Fruit fly (Drosophila melanogaster) whole organism, embryonic: ENCODE data around the gene Cpsf100.
A peak's percentile ranks its signal among the peaks of the same experiment; 100 is the strongest.

ENCODE experiments used
- Awh ChIP-seq: fragments of 200-800 bp; sonication (Bioruptor generic); IDR thresholded peaks from 2 replicates; pipeline ENCODE4, ENCODE4 v1.3.6; 2022; ENCODE audit warnings: missing biosample characterization, missing genetic modification characterization
- B-H1 ChIP-seq: fragments of 200-800 bp; sonication (Bioruptor generic); IDR thresholded peaks from 3 replicates; pipeline ENCODE4 v1.3.6; 2022; ENCODE audit warnings: missing biosample characterization, missing genetic modification characterization
- CG11398 ChIP-seq: fragments of 200-800 bp; sonication (Bioruptor generic); optimal IDR thresholded peaks from 2 replicates; lab custom pipeline; 2016; ENCODE audit warnings: missing biosample characterization, missing genetic modification characterization
- CG12769 ChIP-seq: fragments of 200-800 bp; sonication (Bioruptor generic); optimal IDR thresholded peaks from 2 replicates; lab custom pipeline; 2019; ENCODE audit warnings: missing biosample characterization, mild to moderate bottlenecking, missing genetic modification characterization, moderate library complexity
- CG14710 ChIP-seq: fragments of 200-800 bp; sonication (Bioruptor generic); optimal IDR thresholded peaks from 3 replicates; lab custom pipeline; 2019; ENCODE audit warnings: missing biosample characterization, mild to moderate bottlenecking, missing genetic modification characterization, moderate library complexity
- CG17361 ChIP-seq: fragments of 200-800 bp; sonication (Bioruptor generic); IDR thresholded peaks from 3 replicates; pipeline ENCODE4 v1.3.6; 2022; ENCODE audit warnings: missing biosample characterization, missing genetic modification characterization
- CG17385 ChIP-seq: fragments of 200-800 bp; sonication (Bioruptor generic); optimal IDR thresholded peaks from 3 replicates; lab custom pipeline; 2018; ENCODE audit warnings: missing biosample characterization, mild to moderate bottlenecking, missing genetic modification characterization
- CG17568 ChIP-seq: fragments of 200-800 bp; sonication (Bioruptor generic); optimal IDR thresholded peaks from 2 replicates; lab custom pipeline; 2018; ENCODE audit warnings: missing biosample characterization, mild to moderate bottlenecking, missing genetic modification characterization, moderate library complexity
- CG18619 ChIP-seq: fragments of 200-800 bp; sonication (Bioruptor generic); optimal IDR thresholded peaks from 3 replicates; lab custom pipeline; 2017; ENCODE audit warnings: missing biosample characterization, mild to moderate bottlenecking, missing genetic modification characterization
- CG2889 ChIP-seq: fragments of 200-800 bp; sonication (Bioruptor generic); IDR thresholded peaks from 3 replicates; pipeline ENCODE4 v1.3.6; 2022; ENCODE audit warnings: missing biosample characterization, missing genetic modification characterization
- CG30403 ChIP-seq: fragments of 200-800 bp; sonication (Bioruptor generic); optimal IDR thresholded peaks from 3 replicates; lab custom pipeline; 2016; ENCODE audit warnings: missing biosample characterization, missing genetic modification characterization
- CG34224 ChIP-seq: fragments of 200-800 bp; sonication (Bioruptor generic); IDR thresholded peaks from 3 replicates; pipeline ENCODE4 v1.3.6; 2022; ENCODE audit warnings: missing biosample characterization, missing genetic modification characterization; ENCODE audit not compliant: partially characterized antibody
- CG34422 ChIP-seq: fragments of 200-800 bp; sonication (Bioruptor generic); IDR thresholded peaks from 3 replicates; pipeline ENCODE4 v1.3.6; 2022; ENCODE audit warnings: missing biosample characterization, missing genetic modification characterization
- CG6689 ChIP-seq: fragments of 200-800 bp; sonication (Bioruptor generic); IDR thresholded peaks from 2 replicates; pipeline ENCODE4 v1.3.6; 2022; ENCODE audit warnings: missing biosample characterization, missing genetic modification characterization
- CG7271 ChIP-seq: fragments of 200-800 bp; sonication (Bioruptor generic); optimal IDR thresholded peaks from 2 replicates; lab custom pipeline; 2018; ENCODE audit warnings: missing biosample characterization, mild to moderate bottlenecking, missing genetic modification characterization, moderate library complexity
- CG7357 ChIP-seq: fragments of 200-800 bp; sonication (Bioruptor generic); IDR thresholded peaks from 3 replicates; pipeline ENCODE4 v1.3.6; 2022; ENCODE audit warnings: missing biosample characterization, missing genetic modification characterization
- CG7839 ChIP-seq: fragments of 200-800 bp; sonication (Bioruptor generic); optimal IDR thresholded peaks from 3 replicates; lab custom pipeline; 2018; ENCODE audit warnings: missing biosample characterization, mild to moderate bottlenecking, missing genetic modification characterization, moderate library complexity
- CG8281 ChIP-seq: fragments of 200-800 bp; sonication (Bioruptor generic); optimal IDR thresholded peaks from 2 replicates; lab custom pipeline; 2018; ENCODE audit warnings: missing biosample characterization, mild to moderate bottlenecking, missing genetic modification characterization, moderate library complexity
- CG8924 ChIP-seq: fragments of 200-800 bp; optimal IDR thresholded peaks from 3 replicates; lab custom pipeline; 2019; ENCODE audit warnings: missing biosample characterization, mild to moderate bottlenecking, missing genetic modification characterization, moderate library complexity
- CG9437 ChIP-seq: fragments of 200-800 bp; sonication (Bioruptor generic); optimal IDR thresholded peaks from 2 replicates; lab custom pipeline; 2018; ENCODE audit warnings: missing biosample characterization, mild to moderate bottlenecking, missing genetic modification characterization
- CG9817 ChIP-seq: fragments of 200-800 bp; sonication (Bioruptor generic); optimal IDR thresholded peaks from 2 replicates; lab custom pipeline; 2018; ENCODE audit warnings: missing biosample characterization, mild to moderate bottlenecking, missing genetic modification characterization, moderate library complexity
- E2f2 ChIP-seq: fragments of 200-800 bp; sonication (Bioruptor generic); IDR thresholded peaks from 2 replicates; pipeline ENCODE4 v1.3.6; 2022; ENCODE audit warnings: missing biosample characterization, missing genetic modification characterization
- Lim3 ChIP-seq: fragments of 200-800 bp; sonication (Bioruptor generic); IDR thresholded peaks from 2 replicates; pipeline ENCODE4 v1.3.6; 2022; ENCODE audit warnings: missing biosample characterization, missing genetic modification characterization
- MESR4 ChIP-seq: fragments of 200-800 bp; sonication (Bioruptor generic); optimal IDR thresholded peaks from 2 replicates; lab custom pipeline; 2018; ENCODE audit warnings: missing biosample characterization, mild to moderate bottlenecking, missing genetic modification characterization, moderate library complexity
- Max ChIP-seq: fragments of 200-800 bp; sonication (Bioruptor generic); optimal IDR thresholded peaks from 2 replicates; lab custom pipeline; 2016; ENCODE audit warnings: missing biosample characterization, mild to moderate bottlenecking, missing genetic modification characterization
- Nf-YA ChIP-seq: fragments of 200-800 bp; sonication (Bioruptor generic); IDR thresholded peaks from 2 replicates; pipeline ENCODE4 v1.3.6; 2022; ENCODE audit warnings: missing biosample characterization, missing genetic modification characterization
- Scr ChIP-seq: fragments of 200-800 bp; sonication (Bioruptor generic); IDR thresholded peaks from 2 replicates; pipeline ENCODE4 v1.3.6; 2022; ENCODE audit warnings: missing biosample characterization, missing genetic modification characterization; ENCODE audit not compliant: partially characterized antibody
- Six4 ChIP-seq: fragments of 200-800 bp; sonication (Bioruptor generic); optimal IDR thresholded peaks from 2 replicates; lab custom pipeline; 2016; ENCODE audit warnings: missing biosample characterization, missing genetic modification characterization
- Sry-δ ChIP-seq: fragments of 200-800 bp; sonication (Bioruptor generic); optimal IDR thresholded peaks from 2 replicates; lab custom pipeline; 2016; ENCODE audit warnings: missing biosample characterization, missing genetic modification characterization
- Xrp1 ChIP-seq: fragments of 200-800 bp; sonication (Bioruptor generic); IDR thresholded peaks from 2 replicates; pipeline ENCODE4 v1.3.6; 2022; ENCODE audit warnings: missing biosample characterization, missing genetic modification characterization
- amos ChIP-seq: fragments of 200-800 bp; sonication (Bioruptor generic); IDR thresholded peaks from 2 replicates; pipeline ENCODE4 v1.3.6; 2022; ENCODE audit warnings: missing biosample characterization, missing genetic modification characterization; ENCODE audit not compliant: partially characterized antibody
- ato ChIP-seq: fragments of 200-800 bp; sonication (Bioruptor generic); IDR thresholded peaks from 2 replicates; pipeline ENCODE4 v1.3.6; 2022; ENCODE audit warnings: missing biosample characterization, missing genetic modification characterization; ENCODE audit not compliant: partially characterized antibody
- bbx ChIP-seq: fragments of 200-800 bp; sonication (Bioruptor generic); IDR thresholded peaks from 2 replicates; pipeline ENCODE4 v1.3.6; 2022; ENCODE audit warnings: missing biosample characterization, missing genetic modification characterization; ENCODE audit not compliant: partially characterized antibody
- dm ChIP-seq: fragments of 200-800 bp; sonication (Bioruptor generic); optimal IDR thresholded peaks from 3 replicates; lab custom pipeline; 2016; ENCODE audit warnings: missing biosample characterization, missing genetic modification characterization
- gcm ChIP-seq: fragments of 200-800 bp; sonication (Bioruptor generic); optimal IDR thresholded peaks from 2 replicates; lab custom pipeline; 2019; ENCODE audit warnings: missing biosample characterization, mild to moderate bottlenecking, missing genetic modification characterization, moderate library complexity
- grn ChIP-seq: fragments of 200-800 bp; sonication (Bioruptor generic); optimal IDR thresholded peaks from 3 replicates; lab custom pipeline; 2017; ENCODE audit warnings: missing biosample characterization, missing genetic modification characterization
- hbn ChIP-seq: fragments of 200-800 bp; sonication (Bioruptor generic); IDR thresholded peaks from 2 replicates; pipeline ENCODE4 v1.3.6; 2022; ENCODE audit warnings: missing biosample characterization, missing genetic modification characterization; ENCODE audit not compliant: partially characterized antibody
- lilli ChIP-seq: fragments of 200-800 bp; sonication (Bioruptor generic); optimal IDR thresholded peaks from 3 replicates; lab custom pipeline; 2016; ENCODE audit warnings: missing biosample characterization, missing genetic modification characterization
- pb ChIP-seq: fragments of 200-800 bp; sonication (Bioruptor generic); optimal IDR thresholded peaks from 3 replicates; lab custom pipeline; 2016; ENCODE audit warnings: missing biosample characterization, missing genetic modification characterization
- pho ChIP-seq: fragments of 200-800 bp; sonication (Bioruptor generic); optimal IDR thresholded peaks from 2 replicates; lab custom pipeline; 2016; ENCODE audit warnings: missing biosample characterization, missing genetic modification characterization
- pzg ChIP-seq: fragments of 200-800 bp; sonication (Bioruptor generic); optimal IDR thresholded peaks from 3 replicates; lab custom pipeline; 2018; ENCODE audit warnings: missing biosample characterization, mild to moderate bottlenecking, missing genetic modification characterization, moderate library complexity
- row ChIP-seq: fragments of 200-800 bp; sonication (Bioruptor generic); IDR thresholded peaks from 3 replicates; pipeline ENCODE4 v1.3.6; 2022; ENCODE audit warnings: missing biosample characterization, missing genetic modification characterization
- seq ChIP-seq: fragments of 200-800 bp; sonication (Bioruptor generic); IDR thresholded peaks from 2 replicates; pipeline ENCODE4 v1.3.6; 2022; ENCODE audit warnings: missing biosample characterization, missing genetic modification characterization
- ssp ChIP-seq: fragments of 200-800 bp; sonication (Bioruptor generic); IDR thresholded peaks from 2 replicates; pipeline ENCODE4 v1.3.6; 2022; ENCODE audit warnings: missing biosample characterization, missing genetic modification characterization
- stwl ChIP-seq: fragments of 200-800 bp; sonication (Bioruptor generic); optimal IDR thresholded peaks from 3 replicates; lab custom pipeline; 2018; ENCODE audit warnings: missing biosample characterization, mild to moderate bottlenecking, missing genetic modification characterization, moderate library complexity
- trh ChIP-seq: fragments of 200-800 bp; sonication (Bioruptor generic); optimal IDR thresholded peaks from 2 replicates; lab custom pipeline; 2016; ENCODE audit warnings: missing biosample characterization, missing genetic modification characterization
- twi ChIP-seq: fragments of 200-800 bp; optimal IDR thresholded peaks from 2 replicates; lab custom pipeline; 2019; ENCODE audit warnings: missing biosample characterization, mild to moderate bottlenecking, missing genetic modification characterization, moderate library complexity
- usp ChIP-seq: fragments of >200 bp; optimal IDR thresholded peaks from 2 replicates; lab custom pipeline; 2017; ENCODE audit warnings: missing biosample characterization, missing genetic modification characterization
- zen2 ChIP-seq: fragments of 200-800 bp; sonication (Bioruptor generic); IDR thresholded peaks from 3 replicates; pipeline ENCODE4 v1.3.6; 2022; ENCODE audit warnings: missing biosample characterization, missing genetic modification characterization; ENCODE audit not compliant: partially characterized antibody

The Cpsf100 gene

DNA sequence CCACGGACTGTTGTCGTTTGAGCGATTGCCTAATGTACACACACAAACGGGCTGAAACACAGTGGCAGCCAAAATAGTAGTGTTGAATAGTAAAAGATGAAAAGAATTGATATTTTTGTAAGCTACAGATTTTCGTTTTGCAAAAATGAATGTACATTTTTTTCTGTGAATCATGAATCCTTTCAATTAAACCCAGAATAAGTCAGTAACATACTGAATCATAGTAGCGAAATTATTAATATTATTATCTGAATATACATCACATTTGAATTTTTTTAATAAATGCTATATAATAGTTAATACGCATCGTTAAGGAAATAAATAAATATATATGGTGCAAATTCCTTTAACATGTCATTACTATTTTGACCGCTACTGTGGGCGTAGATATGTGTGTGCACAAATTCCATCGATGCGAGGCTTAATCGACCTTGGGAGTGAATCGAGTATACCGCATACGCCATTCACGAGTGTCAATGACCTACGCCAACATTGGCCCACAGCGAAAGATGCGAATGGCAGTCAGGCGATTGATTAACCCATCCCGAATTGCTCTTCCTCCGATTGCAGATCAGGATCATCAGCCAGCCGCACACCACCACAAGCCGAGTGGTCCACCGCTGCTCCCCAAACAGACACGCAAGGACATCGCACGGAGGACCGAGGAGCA lies 6.3 kb downstream of the Cpsf100 start (continued):
- TF ChIP-seq Lim3 (no peak), pb (GFP tag; lab: Kevin White, UChicago) (no peak), B-H1 (GFP tag; lab: Robert Waterston, UW) (peak; percentile 37; the same call in 1 of the 3 replicates), row (peak; percentile 66), trh (no peak), CG11398 (GFP tag; lab: Kevin White, UChicago) (no peak), grn (GFP tag; lab: Kevin White, UChicago) (no peak), CG17361 (no peak; the same call in 2 of the 3 replicates), Awh (GFP tag; lab: Robert Waterston, UW) (peak; percentile 48; the same call in 1 of the 2 replicates), gcm (GFP tag; lab: Kevin White, UChicago) (no peak), CG18619 (GFP tag; lab: Kevin White, UChicago) (peak; percentile 59), CG6689 (GFP tag; lab: Robert Waterston, UW) (peak; percentile 66), CG9437 (peak; percentile 81), twi (tag; lab: Kevin White, UChicago) (no peak), CG7271 (tag; lab: Kevin White, UChicago) (no peak), Max (GFP tag; lab: Kevin White, UChicago) (peak; percentile 22), CG17568 (GFP tag; lab: Kevin White, UChicago) (no peak), CG30403 (peak; percentile 82), CG2889 (GFP tag; lab: Robert Waterston, UW) (no peak), CG7357 (GFP tag; lab: Robert Waterston, UW) (peak; percentile 38; the same call in 1 of the 3 replicates), CG9817 (peak; percentile 67), CG8281 (tag; lab: Kevin White, UChicago) (peak; percentile 48), pho (GFP tag; lab: Kevin White, UChicago) (peak; percentile 23), usp (no peak), seq (GFP tag; lab: Robert Waterston, UW) (peak; percentile 68), CG14710 (tag; lab: Kevin White, UChicago) (peak; percentile 40), Nf-YA (no peak), CG8924 (tag; lab: Kevin White, UChicago) (peak; percentile 76), Xrp1 (peak; percentile 48; the same call in 1 of the 2 replicates)

DNA sequence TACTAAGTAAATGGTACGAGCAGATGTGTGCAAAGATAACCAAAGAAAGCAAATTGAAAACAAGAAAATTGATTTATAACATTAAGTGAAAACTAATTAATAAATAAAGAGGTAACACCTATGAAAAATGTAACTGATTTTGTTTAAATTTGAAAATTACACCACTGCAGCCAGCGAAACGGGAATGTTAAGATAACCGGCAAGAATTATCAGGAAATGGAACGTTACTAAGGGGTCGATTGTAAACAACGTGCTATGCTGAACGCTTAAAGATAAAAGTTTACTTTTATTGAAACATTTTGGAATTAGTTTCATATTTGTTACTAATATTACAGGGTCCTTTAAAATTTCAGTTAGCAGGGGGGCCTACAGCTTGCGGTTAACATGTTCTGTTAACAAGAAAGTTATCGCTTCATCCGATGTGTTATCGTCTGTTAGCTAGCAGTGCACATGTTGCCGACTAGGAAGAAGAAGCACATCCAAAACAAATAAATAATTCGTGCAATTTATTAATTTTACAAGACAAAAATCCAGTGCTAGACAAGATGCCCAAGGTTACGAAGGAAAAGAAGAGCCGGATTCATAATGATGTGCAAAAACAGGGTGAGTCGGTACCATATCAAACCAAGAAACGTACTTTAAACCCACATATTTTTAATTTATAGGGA lies 14.8 kb downstream of the Cpsf100 start, which contains the start of gene CG11837:
CG11837 (plus strand) TSS at position 439 of the 668 bp plus-strand sequence.
- TF ChIP-seq Scr (GFP tag; lab: Robert Waterston, UW), result peak; percentile 42
- TF ChIP-seq ssp (GFP tag; lab: Robert Waterston, UW), result no peak
- peak; percentile 14; the same call in 1 of the 3 replicates for TF ChIP-seq CG34422 (GFP tag; lab: Robert Waterston, UW)
- TF ChIP-seq Sry-δ (GFP tag; lab: Kevin White, UChicago), result peak; percentile 2
- peak; percentile 16; the same call in 1 of the 2 replicates for TF ChIP-seq E2f2
- peak; percentile 86 for TF ChIP-seq dm (GFP tag; lab: Kevin White, UChicago)
- TF ChIP-seq ato (GFP tag; lab: Robert Waterston, UW), result no peak
- TF ChIP-seq MESR4, result peak; percentile 32
- TF ChIP-seq CG34224 (GFP tag; lab: Robert Waterston, UW), result peak; percentile 56; the same call in 1 of the 3 replicates
- peak; percentile 48; the same call in 1 of the 2 replicates for TF ChIP-seq bbx (GFP tag; lab: Robert Waterston, UW)
- no peak for TF ChIP-seq Six4 (GFP tag; lab: Kevin White, UChicago)
- TF ChIP-seq CG12769 (tag; lab: Kevin White, UChicago), result no peak
- peak; percentile 14 for TF ChIP-seq pzg (GFP tag; lab: Kevin White, UChicago)
- TF ChIP-seq lilli (GFP tag; lab: Kevin White, UChicago), result no peak
- peak; percentile 25; the same call in 1 of the 2 replicates for TF ChIP-seq amos (GFP tag; lab: Robert Waterston, UW)
- peak; percentile 93 for TF ChIP-seq CG17385 (GFP tag; lab: Kevin White, UChicago)
- peak; percentile 4 for TF ChIP-seq stwl (tag; lab: Kevin White, UChicago)
- no peak for TF ChIP-seq CG7839
- TF ChIP-seq hbn (GFP tag; lab: Robert Waterston, UW), result 0 out of 2 replicates have a peak, but pooled peaks have one; percentile 25
- 0 out of 3 replicates have a peak, but pooled peaks have one; percentile 4 for TF ChIP-seq zen2 (GFP tag; lab: Robert Waterston, UW)
